Fruit fly (Drosophila melanogaster) whole organism, prepupa: ENCODE data around the gene Hr38.

ENCODE experiments used
- Blimp-1 ChIP-seq: fragments of 200-800 bp; sonication (Bioruptor generic); optimal IDR thresholded peaks from 3 replicates; lab custom pipeline; 2017; ENCODE audit warnings: missing biosample characterization, missing genetic modification characterization, mild to moderate bottlenecking, moderate library complexity, missing genetic modification reagents
- CG10631 ChIP-seq: fragments of 200-800 bp; sonication (Bioruptor generic); optimal IDR thresholded peaks from 2 replicates; lab custom pipeline; 2016; ENCODE audit warnings: missing biosample characterization, missing genetic modification characterization
- CG10669 ChIP-seq: fragments of 200-800 bp; sonication (Bioruptor generic); optimal IDR thresholded peaks from 3 replicates; lab custom pipeline; 2018; ENCODE audit warnings: missing biosample characterization, mild to moderate bottlenecking, missing genetic modification characterization, moderate library complexity
- CG11294 ChIP-seq: fragments of 200-800 bp; sonication (Bioruptor generic); IDR thresholded peaks from 2 replicates; pipeline ENCODE4 v1.3.6; 2022; ENCODE audit warnings: missing biosample characterization, missing genetic modification characterization
- CG11762 ChIP-seq: fragments of 200-800 bp; sonication (Bioruptor generic); optimal IDR thresholded peaks from 3 replicates; lab custom pipeline; 2016; ENCODE audit warnings: missing biosample characterization, missing genetic modification characterization; ENCODE audit not compliant: insufficient read depth
- CG11902 ChIP-seq: fragments of 200-800 bp; sonication (Bioruptor generic); optimal IDR thresholded peaks from 3 replicates; lab custom pipeline; 2016; ENCODE audit warnings: missing biosample characterization, missing genetic modification characterization
- CG15336 ChIP-seq: fragments of 200-800 bp; sonication (Bioruptor generic); IDR thresholded peaks from 2 replicates; pipeline ENCODE4 v1.3.6; 2022; ENCODE audit warnings: missing biosample characterization, missing genetic modification characterization
- CG1621 ChIP-seq: fragments of 200-800 bp; sonication (Bioruptor generic); optimal IDR thresholded peaks from 3 replicates; lab custom pipeline; 2018; ENCODE audit warnings: missing biosample characterization, mild to moderate bottlenecking, missing genetic modification characterization
- CG16779 ChIP-seq: fragments of 200-800 bp; sonication (Bioruptor generic); optimal IDR thresholded peaks from 3 replicates; lab custom pipeline; 2017; ENCODE audit warnings: missing biosample characterization, mild to moderate bottlenecking, missing genetic modification characterization
- CG31627 ChIP-seq: fragments of 200-800 bp; sonication (Bioruptor generic); optimal IDR thresholded peaks from 3 replicates; lab custom pipeline; 2016; ENCODE audit warnings: missing biosample characterization, missing genetic modification characterization
- CG34406 ChIP-seq: fragments of 200-800 bp; sonication (Bioruptor generic); optimal IDR thresholded peaks from 3 replicates; lab custom pipeline; 2016; ENCODE audit warnings: missing biosample characterization, missing genetic modification characterization
- CG4318 ChIP-seq: fragments of 200-800 bp; sonication (Bioruptor generic); optimal IDR thresholded peaks from 3 replicates; lab custom pipeline; 2017; ENCODE audit warnings: missing biosample characterization, mild to moderate bottlenecking, missing genetic modification characterization
- CG6163 ChIP-seq: fragments of 200-800 bp; sonication (Bioruptor generic); IDR thresholded peaks from 3 replicates; pipeline ENCODE4 v1.3.6; 2022; ENCODE audit warnings: missing biosample characterization, missing genetic modification characterization
- CG6276 ChIP-seq: fragments of 200-800 bp; sonication (Bioruptor generic); optimal IDR thresholded peaks from 2 replicates; lab custom pipeline; 2017; ENCODE audit warnings: missing biosample characterization, mild to moderate bottlenecking, missing genetic modification characterization
- CG6792 ChIP-seq: fragments of 200-800 bp; sonication (Bioruptor generic); optimal IDR thresholded peaks from 3 replicates; lab custom pipeline; 2016; ENCODE audit warnings: missing biosample characterization, missing genetic modification characterization
- CG6808 ChIP-seq: fragments of 200-800 bp; sonication (Bioruptor generic); optimal IDR thresholded peaks from 3 replicates; lab custom pipeline; 2017; ENCODE audit warnings: missing biosample characterization, missing genetic modification characterization, mild to moderate bottlenecking, moderate library complexity, missing genetic modification reagents
- CG6854 ChIP-seq: fragments of 200-800 bp; sonication (Bioruptor generic); optimal IDR thresholded peaks from 2 replicates; lab custom pipeline; 2017; ENCODE audit warnings: missing biosample characterization, mild to moderate bottlenecking, missing genetic modification characterization
- CG7368 ChIP-seq: fragments of 200-800 bp; sonication (Bioruptor generic); optimal IDR thresholded peaks from 3 replicates; lab custom pipeline; 2016; ENCODE audit warnings: missing biosample characterization, missing genetic modification characterization
- CG8319 ChIP-seq: fragments of 200-800 bp; sonication (Bioruptor generic); optimal IDR thresholded peaks from 3 replicates; lab custom pipeline; 2016; ENCODE audit warnings: missing biosample characterization, missing genetic modification characterization
- CG8632 ChIP-seq: fragments of 200-800 bp; sonication (Bioruptor generic); optimal IDR thresholded peaks from 3 replicates; lab custom pipeline; 2016; ENCODE audit warnings: missing biosample characterization, missing genetic modification characterization
- Eip75B ChIP-seq: fragments of 200-800 bp; sonication (Bioruptor generic); optimal IDR thresholded peaks from 3 replicates; lab custom pipeline; 2016; ENCODE audit warnings: missing biosample characterization, missing genetic modification characterization
- Eip78C ChIP-seq: fragments of 200-800 bp; sonication (Bioruptor generic); peaks from one replicate; lab custom pipeline; 2016; ENCODE audit warnings: missing biosample characterization, missing genetic modification characterization
- Eip93F ChIP-seq: fragments of 200-800 bp; sonication (Bioruptor generic); optimal IDR thresholded peaks from 2 replicates; lab custom pipeline; 2016; ENCODE audit warnings: missing biosample characterization, mild to moderate bottlenecking, missing genetic modification characterization
- Ets21C ChIP-seq: fragments of 200-800 bp; sonication (Bioruptor generic); optimal IDR thresholded peaks from 3 replicates; lab custom pipeline; 2016; ENCODE audit warnings: missing biosample characterization, missing genetic modification characterization
- Ets96B ChIP-seq: fragments of 200-800 bp; optimal IDR thresholded peaks from 2 replicates; lab custom pipeline; 2019; ENCODE audit warnings: missing biosample characterization, mild to moderate bottlenecking, missing genetic modification characterization, moderate library complexity
- Gug ChIP-seq: fragments of 200-800 bp; sonication (Bioruptor generic); IDR thresholded peaks from 2 replicates; pipeline ENCODE4 v1.3.6; 2022; ENCODE audit warnings: missing biosample characterization, missing genetic modification characterization
- Hr38 ChIP-seq: sonication (Bioruptor generic); optimal IDR thresholded peaks from 2 replicates; lab custom pipeline; 2016; ENCODE audit warnings: missing biosample characterization, missing genetic modification characterization
- Hr39 ChIP-seq: fragments of 200-800 bp; sonication (Bioruptor generic); optimal IDR thresholded peaks from 2 replicates; lab custom pipeline; 2016; ENCODE audit warnings: missing biosample characterization, missing genetic modification characterization
- Hr4 ChIP-seq: fragments of 200-800 bp; sonication (Bioruptor generic); optimal IDR thresholded peaks from 3 replicates; lab custom pipeline; 2016; ENCODE audit warnings: missing biosample characterization, missing genetic modification characterization
- Met ChIP-seq: fragments of 200-800 bp; sonication (Bioruptor generic); optimal IDR thresholded peaks from 3 replicates; lab custom pipeline; 2016; ENCODE audit warnings: missing biosample characterization, missing genetic modification characterization
- Smox ChIP-seq: fragments of 200-800 bp; sonication (Bioruptor generic); optimal IDR thresholded peaks from 3 replicates; lab custom pipeline; 2016; ENCODE audit warnings: missing biosample characterization, missing genetic modification characterization
- Sox14 ChIP-seq: fragments of 200-800 bp; sonication (Bioruptor generic); optimal IDR thresholded peaks from 3 replicates; lab custom pipeline; 2016; ENCODE audit warnings: missing biosample characterization, missing genetic modification characterization
- acj6 ChIP-seq: fragments of 200-800 bp; sonication (Bioruptor generic); optimal IDR thresholded peaks from 3 replicates; lab custom pipeline; 2016; ENCODE audit warnings: missing biosample characterization, missing genetic modification characterization
- dac ChIP-seq: fragments of 200-800 bp; sonication (Bioruptor generic); optimal IDR thresholded peaks from 2 replicates; lab custom pipeline; 2017; ENCODE audit warnings: missing biosample characterization, mild to moderate bottlenecking, missing genetic modification characterization
- eg ChIP-seq: fragments of 200-800 bp; sonication (Bioruptor generic); IDR thresholded peaks from 3 replicates; pipeline ENCODE4 v1.3.6; 2022; ENCODE audit warnings: missing biosample characterization, missing genetic modification characterization
- esn ChIP-seq: fragments of 200-800 bp; sonication (Bioruptor generic); optimal IDR thresholded peaks from 2 replicates; lab custom pipeline; 2016; ENCODE audit warnings: missing biosample characterization, mild to moderate bottlenecking, missing genetic modification characterization, moderate library complexity
- fd59A ChIP-seq: fragments of 200-800 bp; sonication (Bioruptor generic); optimal IDR thresholded peaks from 2 replicates; lab custom pipeline; 2017; ENCODE audit warnings: missing biosample characterization, mild to moderate bottlenecking, missing genetic modification characterization, missing genetic modification reagents
- fd85E ChIP-seq: fragments of 200-800 bp; sonication (Bioruptor generic); optimal IDR thresholded peaks from 3 replicates; lab custom pipeline; 2016; ENCODE audit warnings: missing biosample characterization, missing genetic modification characterization
- lz ChIP-seq: fragments of 200-800 bp; sonication (Bioruptor generic); optimal IDR thresholded peaks from 3 replicates; lab custom pipeline; 2016; ENCODE audit warnings: missing biosample characterization, missing genetic modification characterization
- pdm3 ChIP-seq: fragments of 200-800 bp; sonication (Bioruptor generic); optimal IDR thresholded peaks from 3 replicates; lab custom pipeline; 2016; ENCODE audit warnings: missing biosample characterization, missing genetic modification characterization
- spab ChIP-seq: fragments of 200-800 bp; sonication (Bioruptor generic); optimal IDR thresholded peaks from 2 replicates; lab custom pipeline; 2017; ENCODE audit warnings: missing biosample characterization, mild to moderate bottlenecking, missing genetic modification characterization, missing genetic modification reagents
- svp ChIP-seq: fragments of 200-800 bp; sonication (Bioruptor generic); peaks from one replicate; lab custom pipeline; 2016; ENCODE audit warnings: missing biosample characterization, missing genetic modification characterization
- vri ChIP-seq: fragments of 200-800 bp; sonication (Bioruptor generic); optimal IDR thresholded peaks from 3 replicates; lab custom pipeline; 2016; ENCODE audit warnings: missing biosample characterization, mild to moderate bottlenecking, missing genetic modification characterization

The Hr38 gene

dm6 chr2L:20690055-20690454 lies 24.3 kb downstream of the Hr38 start:
- TF ChIP-seq pdm3 (GFP tag; lab: Kevin White, UChicago) (no peak), vri (GFP tag; lab: Kevin White, UChicago) (no peak), Gug (no peak), CG10669 (GFP tag; lab: Kevin White, UChicago) (no peak), CG11902 (GFP tag; lab: Kevin White, UChicago) (no peak), CG16779 (tag; lab: Kevin White, UChicago) (no peak), esn (no peak), CG15336 (GFP tag; lab: Robert Waterston, UW) (no peak), Eip78C (GFP tag; lab: Kevin White, UChicago) (no peak), Blimp-1 (GFP tag; lab: Kevin White, UChicago) (no peak), Smox (GFP tag; lab: Kevin White, UChicago) (no peak), CG10631 (no peak), CG6276 (no peak), Hr39 (GFP tag; lab: Kevin White, UChicago) (no peak), lz (no peak), Sox14 (GFP tag; lab: Kevin White, UChicago) (no peak), Eip93F (no peak), Ets96B (tag; lab: Kevin White, UChicago) (no peak), CG1621 (no peak), CG8319 (no peak)

- TF ChIP-seq CG15336 (GFP tag; lab: Robert Waterston, UW) (no peak), eg (no peak), CG7368 (GFP tag; lab: Kevin White, UChicago) (no peak), CG6808 (no peak), Ets96B (tag; lab: Kevin White, UChicago) (no peak), CG6276 (no peak), CG10631 (no peak), fd85E (GFP tag; lab: Kevin White, UChicago) (no peak)
These were observed 25.7 kb downstream of the Hr38 start for dm6 chr2L:20688722-20689121.

- TF ChIP-seq Eip78C (GFP tag; lab: Kevin White, UChicago) (peak; percentile 38), CG6276 (no peak)
These were observed 32.2 kb downstream of the Hr38 start, which contains the start of gene CG2617 for dm6 chr2L:20682136-20682733. TSS of gene CG2617 (plus strand) at chr2L:20682368.

- peak; percentile 2 for TF ChIP-seq CG6808
- TF ChIP-seq lz = peak; percentile 77
- TF ChIP-seq CG6163 = peak; percentile 82
- TF ChIP-seq fd85E (GFP tag; lab: Kevin White, UChicago) = no peak
- TF ChIP-seq Blimp-1 (GFP tag; lab: Kevin White, UChicago) = no peak
- TF ChIP-seq CG34406 (GFP tag; lab: Kevin White, UChicago) = peak; percentile 79
- peak; percentile 93 for TF ChIP-seq Eip78C (GFP tag; lab: Kevin White, UChicago)
- TF ChIP-seq CG6854 (GFP tag; lab: Kevin White, UChicago) = no peak
- peak; percentile 88 for TF ChIP-seq Hr4 (GFP tag; lab: Kevin White, UChicago)
- TF ChIP-seq Sox14 (GFP tag; lab: Kevin White, UChicago) = peak; percentile 84
- peak; percentile 65 for TF ChIP-seq CG8632
- peak; percentile 62 for TF ChIP-seq Ets21C
- TF ChIP-seq Ets96B (tag; lab: Kevin White, UChicago) = peak; percentile 64
- TF ChIP-seq Gug = no peak
- peak; percentile 83 for TF ChIP-seq CG31627 (GFP tag; lab: Kevin White, UChicago)
- TF ChIP-seq CG10631 = peak; percentile 79
- peak; percentile 28 for TF ChIP-seq CG11762 (GFP tag; lab: Kevin White, UChicago)
- TF ChIP-seq CG11902 (GFP tag; lab: Kevin White, UChicago) = peak; percentile 58
- peak; percentile 78 for TF ChIP-seq esn
- TF ChIP-seq Eip75B (GFP tag; lab: Kevin White, UChicago) = peak; percentile 78
- TF ChIP-seq CG7368 (GFP tag; lab: Kevin White, UChicago) = no peak
- no peak for TF ChIP-seq CG6276
- peak; percentile 61 for TF ChIP-seq CG6792
- TF ChIP-seq CG10669 (GFP tag; lab: Kevin White, UChicago) = no peak
- peak; percentile 22 for TF ChIP-seq Eip93F
- peak; percentile 53 for TF ChIP-seq Hr38
- TF ChIP-seq fd59A (GFP tag; lab: Kevin White, UChicago) = peak; percentile 27
- no peak for TF ChIP-seq CG4318 (GFP tag; lab: Kevin White, UChicago)
- TF ChIP-seq dac = no peak
- peak; percentile 85 for TF ChIP-seq svp
- TF ChIP-seq CG11294 (GFP tag; lab: Robert Waterston, UW) = no peak
- TF ChIP-seq CG8319 = peak; percentile 54
- no peak for TF ChIP-seq Met (GFP tag; lab: Kevin White, UChicago)
- TF ChIP-seq spab (GFP tag; lab: Kevin White, UChicago) = no peak
- TF ChIP-seq acj6 (GFP tag; lab: Kevin White, UChicago) = peak; percentile 72
These were observed 32.7 kb downstream of the Hr38 start, which contains the start of gene Cen for dm6 chr2L:20681648-20682098. TSS of gene Cen (minus strand) at chr2L:20681846.
